Worm (Caenorhabditis elegans) whole organism, mixed stage, embryonic: Measurements from ENCODE around the gene B0001.7.

Experiments
- blmp-1 ChIP-seq: fragments of 150-350 bp; optimal IDR thresholded peaks from 2 replicates; lab custom pipeline; 2014; ENCODE audit warnings: missing biosample characterization, missing genetic modification characterization
- elt-3 ChIP-seq: fragments of 150-350 bp; optimal IDR thresholded peaks from 2 replicates; lab custom pipeline; 2014; ENCODE audit warnings: missing biosample characterization, missing genetic modification characterization
- lin-32 ChIP-seq: fragments of 200-800 bp; sonication (Bioruptor generic); optimal IDR thresholded peaks from 2 replicates; lab custom pipeline; 2018; ENCODE audit warnings: mild to moderate bottlenecking, missing genetic modification characterization, missing compliant biosample characterization
- lsy-2 ChIP-seq: fragments of 150-350 bp; optimal IDR thresholded peaks from 2 replicates; lab custom pipeline; 2014; ENCODE audit warnings: missing biosample characterization, missing genetic modification characterization
- mab-5 ChIP-seq: fragments of 150-350 bp; optimal IDR thresholded peaks from 2 replicates; lab custom pipeline; 2014; ENCODE audit warnings: missing biosample characterization, missing genetic modification characterization
- nhr-237 ChIP-seq: fragments of 150-350 bp; optimal IDR thresholded peaks from 2 replicates; lab custom pipeline; 2014; ENCODE audit warnings: missing biosample characterization, missing genetic modification characterization
- nhr-28 ChIP-seq: fragments of 150-350 bp; optimal IDR thresholded peaks from 2 replicates; lab custom pipeline; 2014; ENCODE audit warnings: missing biosample characterization, missing genetic modification characterization
- nhr-76 ChIP-seq: sonication (generic microtip); optimal IDR thresholded peaks from 2 replicates; lab custom pipeline; 2017; ENCODE audit warnings: missing biosample characterization, missing genetic modification characterization
- snpc-4 ChIP-seq: fragments of 150-350 bp; optimal IDR thresholded peaks from 2 replicates; lab custom pipeline; 2014; ENCODE audit warnings: missing biosample characterization, missing genetic modification characterization
- sptf-1 ChIP-seq: sonication (generic microtip); optimal IDR thresholded peaks from 2 replicates; lab custom pipeline; 2017; ENCODE audit warnings: mild to moderate bottlenecking, missing genetic modification characterization, moderate library complexity, missing compliant biosample characterization
- unc-120 ChIP-seq: sonication (generic microtip); optimal IDR thresholded peaks from 2 replicates; lab custom pipeline; 2017; ENCODE audit warnings: missing genetic modification characterization, missing compliant biosample characterization; ENCODE audit not compliant: poor library complexity, severe bottlenecking
- unc-39 ChIP-seq: fragments of 150-350 bp; optimal IDR thresholded peaks from 2 replicates; lab custom pipeline; 2014; ENCODE audit warnings: missing biosample characterization, missing genetic modification characterization
- ztf-11 ChIP-seq: fragments of 150-350 bp; optimal IDR thresholded peaks from 2 replicates; lab custom pipeline; 2014; ENCODE audit warnings: missing biosample characterization, missing genetic modification characterization

DNA sequence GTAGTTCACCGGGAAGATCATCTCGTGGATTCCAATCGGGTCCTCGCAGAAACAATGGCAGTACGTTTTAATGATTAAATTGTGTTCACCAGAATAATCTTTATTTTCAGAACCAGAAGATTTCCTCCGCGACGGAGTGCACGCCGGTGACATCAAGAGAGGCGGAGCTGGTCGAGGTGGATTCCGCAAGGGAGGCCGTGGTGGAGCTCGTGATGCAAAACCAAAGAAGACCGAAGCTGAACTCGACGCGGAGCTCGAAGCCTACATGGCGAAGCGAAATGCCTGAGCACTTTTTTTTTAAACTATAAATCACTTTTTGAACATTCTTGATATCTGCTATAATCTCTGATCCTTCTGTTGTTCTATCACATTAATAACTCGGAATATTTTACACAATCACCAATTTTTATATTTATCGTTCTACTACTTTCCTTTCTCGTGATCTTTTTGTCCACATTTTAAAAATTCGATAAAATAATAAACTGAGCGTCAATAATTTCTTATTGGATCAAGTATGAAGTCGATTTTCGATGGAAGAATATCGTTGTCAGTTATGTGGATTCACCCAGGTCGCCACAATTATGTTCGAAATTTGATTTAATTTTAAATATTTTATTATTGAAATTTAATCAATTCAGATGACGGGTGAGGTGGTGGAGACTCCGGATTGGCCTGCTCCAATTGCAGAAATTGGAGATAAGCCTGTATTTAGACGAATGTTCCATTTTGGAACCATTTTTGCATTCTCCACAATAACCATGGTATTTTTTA is 29.5 kb downstream of the B0001.7 start, which contains the start of gene dhhc-6:
- no peak for TF ChIP-seq nhr-28 (tag; lab: Kevin White, UChicago)
- no peak for TF ChIP-seq mab-5 (tag; lab: Kevin White, UChicago)
- TF ChIP-seq unc-120 = no peak
- TF ChIP-seq snpc-4 = no peak
- TF ChIP-seq nhr-237 (tag; lab: Kevin White, UChicago) = no peak
- TF ChIP-seq blmp-1 (tag; lab: Kevin White, UChicago) = no peak
- no peak for TF ChIP-seq nhr-76 (tag; lab: Kevin White, UChicago)
- no peak for TF ChIP-seq ztf-11 (tag; lab: Kevin White, UChicago)
- no peak for TF ChIP-seq lin-32 (GFP tag; lab: Kevin White, UChicago)
- TF ChIP-seq unc-39 (tag; lab: Kevin White, UChicago) = no peak
- no peak for TF ChIP-seq lsy-2 (tag; lab: Kevin White, UChicago)
- no peak for TF ChIP-seq sptf-1
- TF ChIP-seq elt-3 (tag; lab: Kevin White, UChicago) = no peak
